Fruit fly (Drosophila melanogaster) whole organism, embryonic: ENCODE data around the gene Grip84.

Experiments used
- Aef1 ChIP-seq: fragments of 200-800 bp; sonication (Bioruptor generic); IDR thresholded peaks from 3 replicates; pipeline ENCODE4 v1.3.6; 2022; ENCODE audit warnings: missing biosample characterization, missing genetic modification characterization
- Atf3 ChIP-seq: fragments of 200-800 bp; sonication (Bioruptor generic); optimal IDR thresholded peaks from 3 replicates; lab custom pipeline; 2016; ENCODE audit warnings: missing biosample characterization, missing genetic modification characterization
- Bdp1 ChIP-seq: fragments of 200-800 bp; sonication (Bioruptor generic); optimal IDR thresholded peaks from 3 replicates; lab custom pipeline; 2016; ENCODE audit warnings: missing biosample characterization, missing genetic modification characterization
- CG11247 ChIP-seq: fragments of 200-800 bp; sonication (Bioruptor generic); IDR thresholded peaks from 2 replicates; pipeline ENCODE4 v1.3.6; 2022; ENCODE audit warnings: missing biosample characterization, missing genetic modification characterization
- CG11560 ChIP-seq: fragments of 200-800 bp; sonication (Bioruptor generic); IDR thresholded peaks from 3 replicates; pipeline ENCODE4 v1.3.6; 2022; ENCODE audit warnings: missing biosample characterization, missing genetic modification characterization
- CG12071 ChIP-seq: fragments of 200-800 bp; sonication (Bioruptor generic); optimal IDR thresholded peaks from 3 replicates; lab custom pipeline; 2018; ENCODE audit warnings: missing biosample characterization, mild to moderate bottlenecking, missing genetic modification characterization
- CG1233 ChIP-seq: fragments of 200-800 bp; sonication (Bioruptor generic); optimal IDR thresholded peaks from 4 replicates; lab custom pipeline; 2018; ENCODE audit warnings: missing biosample characterization, mild to moderate bottlenecking, missing genetic modification characterization
- CG13123 ChIP-seq: fragments of 200-800 bp; sonication (Bioruptor generic); optimal IDR thresholded peaks from 2 replicates; lab custom pipeline; 2016; ENCODE audit warnings: missing biosample characterization, missing genetic modification characterization
- CG14667 ChIP-seq: fragments of 200-800 bp; sonication (Bioruptor generic); IDR thresholded peaks from 2 replicates; pipeline ENCODE4 v1.3.6; 2022; ENCODE audit warnings: missing biosample characterization, missing genetic modification characterization
- CG14965 ChIP-seq: fragments of 200-800 bp; sonication (Bioruptor generic); optimal IDR thresholded peaks from 2 replicates; lab custom pipeline; 2016; ENCODE audit warnings: missing biosample characterization, missing genetic modification characterization, borderline replicate concordance
- CG1647 ChIP-seq: fragments of 200-800 bp; sonication (Bioruptor generic); optimal IDR thresholded peaks from 3 replicates; lab custom pipeline; 2016; ENCODE audit warnings: missing biosample characterization, missing genetic modification characterization
- CG18764 ChIP-seq: fragments of 200-800 bp; sonication (Bioruptor generic); optimal IDR thresholded peaks from 3 replicates; lab custom pipeline; 2016; ENCODE audit warnings: missing biosample characterization, missing genetic modification characterization
- CG2116 ChIP-seq: fragments of 200-800 bp; sonication (Bioruptor generic); optimal IDR thresholded peaks from 3 replicates; lab custom pipeline; 2018; ENCODE audit warnings: missing biosample characterization, mild to moderate bottlenecking, missing genetic modification characterization
- CG30403 ChIP-seq: fragments of 200-800 bp; sonication (Bioruptor generic); optimal IDR thresholded peaks from 3 replicates; lab custom pipeline; 2016; ENCODE audit warnings: missing biosample characterization, missing genetic modification characterization
- CG31224 ChIP-seq: fragments of 200-800 bp; sonication (Bioruptor generic); IDR thresholded peaks from 2 replicates; pipeline ENCODE4 v1.3.6; 2022; ENCODE audit warnings: missing biosample characterization, missing genetic modification characterization
- CG3407 ChIP-seq: fragments of 200-800 bp; sonication (Bioruptor generic); optimal IDR thresholded peaks from 2 replicates; lab custom pipeline; 2018; ENCODE audit warnings: missing biosample characterization, mild to moderate bottlenecking, missing genetic modification characterization
- CG4328 ChIP-seq: fragments of 200-800 bp; sonication (Bioruptor generic); optimal IDR thresholded peaks from 3 replicates; lab custom pipeline; 2017; ENCODE audit warnings: missing biosample characterization, missing genetic modification reagents, missing genetic modification characterization
- CG5245 ChIP-seq: fragments of 200-800 bp; sonication (Bioruptor generic); optimal IDR thresholded peaks from 3 replicates; lab custom pipeline; 2016; ENCODE audit warnings: missing biosample characterization, missing genetic modification characterization
- CG7372 ChIP-seq: fragments of 200-800 bp; sonication (Bioruptor generic); IDR thresholded peaks from 2 replicates; pipeline ENCODE4 v1.3.6; 2022; ENCODE audit warnings: missing biosample characterization, missing genetic modification characterization
- Chrac-16 ChIP-seq: fragments of 200-800 bp; sonication (Bioruptor generic); optimal IDR thresholded peaks from 3 replicates; lab custom pipeline; 2016; ENCODE audit warnings: missing biosample characterization, missing genetic modification characterization
- Dll ChIP-seq: fragments of 200-800 bp; sonication (Bioruptor generic); IDR thresholded peaks from 4 replicates; pipeline ENCODE4 v1.3.6; 2022; ENCODE audit warnings: missing biosample characterization, missing genetic modification characterization; ENCODE audit not compliant: partially characterized antibody
- Elba2 ChIP-seq: fragments of 200-800 bp; sonication (Bioruptor generic); optimal IDR thresholded peaks from 3 replicates; lab custom pipeline; 2016; ENCODE audit warnings: missing biosample characterization, missing genetic modification characterization
- Gsc ChIP-seq: fragments of 200-800 bp; sonication (Bioruptor generic); IDR thresholded peaks from 2 replicates; pipeline ENCODE4 v1.3.6; 2022; ENCODE audit warnings: missing biosample characterization, missing genetic modification characterization
- HLH4C ChIP-seq: fragments of 200-800 bp; sonication (Bioruptor generic); IDR thresholded peaks from 3 replicates; pipeline ENCODE4 v1.3.6; 2022; ENCODE audit warnings: missing biosample characterization, missing genetic modification characterization; ENCODE audit not compliant: partially characterized antibody
- TFAM ChIP-seq: fragments of 200-800 bp; sonication (Bioruptor generic); optimal IDR thresholded peaks from 2 replicates; lab custom pipeline; 2017; ENCODE audit warnings: missing biosample characterization, missing genetic modification characterization, inconsistent platforms
- YL-1 ChIP-seq: fragments of 200-800 bp; sonication (Bioruptor generic); optimal IDR thresholded peaks from 3 replicates; lab custom pipeline; 2017; ENCODE audit warnings: missing biosample characterization, mild to moderate bottlenecking, missing genetic modification characterization
- ash1 ChIP-seq: fragments of 200-800 bp; sonication (Bioruptor generic); optimal IDR thresholded peaks from 2 replicates; lab custom pipeline; 2018; ENCODE audit warnings: missing biosample characterization, mild to moderate bottlenecking, missing genetic modification characterization
- bab2 ChIP-seq: fragments of 200-800 bp; sonication (Bioruptor generic); optimal IDR thresholded peaks from 2 replicates; lab custom pipeline; 2016; ENCODE audit warnings: missing biosample characterization, missing genetic modification characterization
- cg ChIP-seq: fragments of 200-800 bp; sonication (Bioruptor generic); optimal IDR thresholded peaks from 3 replicates; lab custom pipeline; 2019; ENCODE audit warnings: missing biosample characterization, mild to moderate bottlenecking, missing genetic modification characterization, moderate library complexity
- chm ChIP-seq: fragments of 200-800 bp; sonication (Bioruptor generic); IDR thresholded peaks from 2 replicates; pipeline ENCODE4 v1.3.6; 2022; ENCODE audit warnings: missing biosample characterization, missing genetic modification characterization
- ci ChIP-seq: fragments of 200-800 bp; sonication (Bioruptor generic); IDR thresholded peaks from 3 replicates; pipeline ENCODE4 v1.3.6; 2022; ENCODE audit warnings: missing biosample characterization, missing genetic modification characterization
- croc ChIP-seq: fragments of 200-800 bp; sonication (Bioruptor generic); conservative IDR thresholded peaks from 3 replicates; pipeline ENCODE4 v1.3.6; 2022; ENCODE audit warnings: missing biosample characterization, missing genetic modification characterization
- dan ChIP-seq: fragments of 200-800 bp; sonication (Bioruptor generic); IDR thresholded peaks from 2 replicates; pipeline ENCODE4 v1.3.6; 2022; ENCODE audit warnings: missing biosample characterization, missing genetic modification characterization
- dysf ChIP-seq: fragments of 200-800 bp; sonication (Bioruptor generic); IDR thresholded peaks from 3 replicates; pipeline ENCODE4 v1.3.6; 2022; ENCODE audit warnings: missing biosample characterization, missing genetic modification characterization
- emc ChIP-seq: fragments of 200-800 bp; sonication (Bioruptor generic); optimal IDR thresholded peaks from 2 replicates; lab custom pipeline; 2016; ENCODE audit warnings: missing biosample characterization, missing genetic modification characterization
- en ChIP-seq: fragments of 200-800 bp; sonication (Bioruptor generic); optimal IDR thresholded peaks from 2 replicates; lab custom pipeline; 2016; ENCODE audit warnings: missing biosample characterization, missing genetic modification characterization
- fru ChIP-seq: fragments of >200 bp; optimal IDR thresholded peaks from 2 replicates; lab custom pipeline; 2017
- fu2 ChIP-seq: fragments of 200-800 bp; sonication (Bioruptor generic); optimal IDR thresholded peaks from 2 replicates; lab custom pipeline; 2016; ENCODE audit warnings: missing biosample characterization, missing genetic modification characterization
- hkb ChIP-seq, 2 experiments: fragments of 200-800 bp in 1 of 2; fragments of >200 bp in 1 of 2; sonication (Bioruptor generic) in 1 of 2; IDR thresholded peaks in 1 of 2; optimal IDR thresholded peaks in 1 of 2; 2 replicates each; pipeline versions ENCODE4 v1.3.6 to Lab custom; 2017 to 2022; ENCODE audit warnings: missing biosample characterization in 1 of 2, missing genetic modification characterization in 1 of 2
- ind ChIP-seq: fragments of 200-800 bp; sonication (Bioruptor generic); optimal IDR thresholded peaks from 3 replicates; lab custom pipeline; 2016; ENCODE audit warnings: missing biosample characterization, missing genetic modification characterization
- inv ChIP-seq: fragments of 200-800 bp; sonication (Bioruptor generic); IDR thresholded peaks from 2 replicates; pipeline ENCODE4 v1.3.6; 2022; ENCODE audit warnings: missing biosample characterization, missing genetic modification characterization; ENCODE audit not compliant: partially characterized antibody
- ken ChIP-seq: fragments of 200-800 bp; sonication (Bioruptor generic); IDR thresholded peaks from 3 replicates; pipeline ENCODE4 v1.3.6; 2022; ENCODE audit warnings: missing biosample characterization, missing genetic modification characterization
- klu ChIP-seq: fragments of 200-800 bp; sonication (Bioruptor generic); IDR thresholded peaks from 2 replicates; pipeline ENCODE4 v1.3.6; 2022; ENCODE audit warnings: missing biosample characterization, missing genetic modification characterization
- lola ChIP-seq, 3 experiments: fragments of >200 bp in 2 of 3; fragments of 200-800 bp in 1 of 3; sonication (Bioruptor generic) in 1 of 3; optimal IDR thresholded peaks; 2 replicates each; lab custom pipeline; 2017 to 2019; ENCODE audit warnings: missing biosample characterization in 3 of 3, missing genetic modification characterization in 3 of 3, mild to moderate bottlenecking in 1 of 3, moderate library complexity in 1 of 3
- pfk ChIP-seq: fragments of 200-800 bp; sonication (Bioruptor generic); optimal IDR thresholded peaks from 2 replicates; lab custom pipeline; 2018; ENCODE audit warnings: missing biosample characterization, mild to moderate bottlenecking, missing genetic modification characterization, moderate library complexity
- pita ChIP-seq: fragments of 200-800 bp; sonication (Bioruptor generic); optimal IDR thresholded peaks from 2 replicates; lab custom pipeline; 2017; ENCODE audit warnings: missing biosample characterization, mild to moderate bottlenecking, missing genetic modification characterization
- slbo ChIP-seq: fragments of 200-800 bp; sonication (Bioruptor generic); IDR thresholded peaks from 2 replicates; pipeline ENCODE4 v1.3.6; 2022; ENCODE audit warnings: missing biosample characterization, missing genetic modification characterization
- slou ChIP-seq: fragments of 200-800 bp; sonication (Bioruptor generic); optimal IDR thresholded peaks from 3 replicates; lab custom pipeline; 2016; ENCODE audit warnings: missing biosample characterization, missing genetic modification characterization
- toy ChIP-seq: fragments of 200-800 bp; sonication (Bioruptor generic); IDR thresholded peaks from 2 replicates; pipeline ENCODE4 v1.3.6; 2022; ENCODE audit warnings: missing biosample characterization, missing genetic modification characterization
- tx ChIP-seq: fragments of 200-800 bp; sonication (Bioruptor generic); optimal IDR thresholded peaks from 2 replicates; lab custom pipeline; 2016; ENCODE audit warnings: missing biosample characterization, missing genetic modification characterization

Gene Grip84

dm6 chrX:19597684-19598363 is 32.3 kb upstream of the Grip84 start, which contains the start of gene RpS10b (continued):
- TF ChIP-seq CG31224 (GFP tag; lab: Robert Waterston, UW) = peak; percentile 59
- TF ChIP-seq pita (GFP tag; lab: Kevin White, UChicago) = peak; percentile 29
- peak; percentile 68 for TF ChIP-seq TFAM
- peak; percentile 18; the same call in 1 of the 2 replicates for TF ChIP-seq CG14667 (GFP tag; lab: Robert Waterston, UW)
- peak; percentile 81 for TF ChIP-seq dysf (GFP tag; lab: Robert Waterston, UW)
- peak; percentile 69 for TF ChIP-seq CG11247 (GFP tag; lab: Robert Waterston, UW)
- TF ChIP-seq tx = peak; percentile 76
- peak; percentile 48 for TF ChIP-seq CG1647 (GFP tag; lab: Kevin White, UChicago)
- peak; percentile 67 for TF ChIP-seq ken (GFP tag; lab: Robert Waterston, UW)
- peak; percentile 96 for TF ChIP-seq CG1233 (GFP tag; lab: Kevin White, UChicago)
- peak; percentile 95 for TF ChIP-seq CG2116 (GFP tag; lab: Kevin White, UChicago)
- peak; percentile 54 for TF ChIP-seq toy (GFP tag; lab: Robert Waterston, UW)
- peak; percentile 78 for TF ChIP-seq slou (GFP tag; lab: Kevin White, UChicago)
- peak; percentile 94 for TF ChIP-seq CG12071 (GFP tag; lab: Kevin White, UChicago)
- TF ChIP-seq fru (lab: Kevin White, UChicago) = no peak
- TF ChIP-seq ci (GFP tag; lab: Robert Waterston, UW) = peak; percentile 96
- TF ChIP-seq Chrac-16 (GFP tag; lab: Kevin White, UChicago) = peak; percentile 68
- TF ChIP-seq CG3407 (GFP tag; lab: Kevin White, UChicago) = peak; percentile 86
- peak; percentile 68 for TF ChIP-seq bab2 (GFP tag; lab: Kevin White, UChicago)
- peak; percentile 75 for TF ChIP-seq CG30403 (GFP tag; lab: Kevin White, UChicago)
- peak; percentile 68 for TF ChIP-seq CG14965 (GFP tag; lab: Kevin White, UChicago)
- peak; percentile 95 for TF ChIP-seq HLH4C (GFP tag; lab: Robert Waterston, UW)
- peak in 1 of 3 experiments; percentile 70 for TF ChIP-seq lola (GFP tag; optimal IDR thresholded peaks at IDR 0.05; lab: Kevin White, UChicago)
- peak; percentile 81 for TF ChIP-seq pfk (GFP tag; lab: Kevin White, UChicago)
- TF ChIP-seq ash1 (GFP tag; lab: Kevin White, UChicago) = peak; percentile 81
- TF ChIP-seq croc = peak; percentile 60; the same call in 2 of the 3 replicates
- TF ChIP-seq hkb (optimal IDR thresholded peaks at IDR 0.05; lab: Kevin White, UChicago) = peak; percentile 49
- peak; percentile 78 for TF ChIP-seq hkb (GFP tag; IDR thresholded peaks at IDR 0.05; lab: Robert Waterston, UW)
- TF ChIP-seq Atf3 (GFP tag; lab: Kevin White, UChicago) = peak; percentile 83
- peak; percentile 83 for TF ChIP-seq CG18764
- peak; percentile 95 for TF ChIP-seq inv (GFP tag; lab: Robert Waterston, UW)
- TF ChIP-seq Aef1 (GFP tag; lab: Robert Waterston, UW) = no peak
- peak; percentile 73; the same call in 1 of the 3 replicates for TF ChIP-seq CG11560 (tag; lab: Robert Waterston, UW)
- TF ChIP-seq CG5245 (GFP tag; lab: Kevin White, UChicago) = peak; percentile 67
- peak; percentile 75 for TF ChIP-seq slbo (GFP tag; lab: Robert Waterston, UW)
- peak; percentile 96 for TF ChIP-seq CG4328 (GFP tag; lab: Kevin White, UChicago)
- peak; percentile 72 for TF ChIP-seq ind
- peak; percentile 96 for TF ChIP-seq Dll (GFP tag; lab: Robert Waterston, UW)
- peak; percentile 78 for TF ChIP-seq en (GFP tag; lab: Kevin White, UChicago)
- peak; percentile 84 for TF ChIP-seq emc (GFP tag; lab: Kevin White, UChicago)
- peak; percentile 80 for TF ChIP-seq Bdp1 (GFP tag; lab: Kevin White, UChicago)
- TF ChIP-seq CG7372 (GFP tag; lab: Robert Waterston, UW) = peak; percentile 41
- peak; percentile 17; the same call in 1 of the 2 replicates for TF ChIP-seq klu (GFP tag; lab: Robert Waterston, UW)
- TF ChIP-seq Elba2 (GFP tag; lab: Kevin White, UChicago) = peak; percentile 86
- TF ChIP-seq YL-1 = peak; percentile 99
- TF ChIP-seq CG13123 (GFP tag; lab: Kevin White, UChicago) = peak; percentile 54
- TF ChIP-seq fu2 (GFP tag; lab: Kevin White, UChicago) = peak; percentile 82
- TF ChIP-seq cg (GFP tag; lab: Kevin White, UChicago) = peak; percentile 5
- TF ChIP-seq Gsc (GFP tag; lab: Robert Waterston, UW) = no peak
- TF ChIP-seq dan = no peak
- peak; percentile 90 for TF ChIP-seq chm (GFP tag; lab: Robert Waterston, UW)
